Worm (Caenorhabditis elegans) whole organism, L3 larva: ENCODE results near the gene H19J13.2.

Experiments
- R02D3.7 ChIP-seq: fragments of 150-350 bp; optimal IDR thresholded peaks from 2 replicates; lab custom pipeline; 2014; ENCODE audit warnings: missing biosample characterization, missing genetic modification characterization
- ZK546.5 ChIP-seq: sonication (generic microtip); optimal IDR thresholded peaks from 2 replicates; lab custom pipeline; 2017; ENCODE audit warnings: missing biosample characterization, missing genetic modification characterization
- aly-2 ChIP-seq: fragments of 150-350 bp; optimal IDR thresholded peaks from 2 replicates; lab custom pipeline; 2014; ENCODE audit warnings: missing biosample characterization, missing genetic modification characterization
- ama-1 ChIP-seq: fragments of 150-350 bp; optimal IDR thresholded peaks from 2 replicates; lab custom pipeline; 2018
- ceh-16 ChIP-seq: sonication (generic microtip); optimal IDR thresholded peaks from 2 replicates; lab custom pipeline; 2017; ENCODE audit warnings: missing biosample characterization, missing genetic modification characterization
- ceh-28 ChIP-seq: fragments of 150-350 bp; optimal IDR thresholded peaks from 2 replicates; lab custom pipeline; 2014; ENCODE audit warnings: missing biosample characterization, missing genetic modification reagents, missing genetic modification characterization
- ceh-9 ChIP-seq: sonication (generic microtip); optimal IDR thresholded peaks from 2 replicates; lab custom pipeline; 2018; ENCODE audit warnings: missing biosample characterization, missing genetic modification characterization
- egl-27 ChIP-seq: sonication (generic microtip); optimal IDR thresholded peaks from 4 replicates; lab custom pipeline; 2017; ENCODE audit warnings: missing biosample characterization, missing genetic modification reagents, missing genetic modification characterization
- egl-5 ChIP-seq: fragments of 150-350 bp; optimal IDR thresholded peaks from 2 replicates; lab custom pipeline; 2017; ENCODE audit warnings: missing biosample characterization, missing genetic modification reagents, missing genetic modification characterization, inconsistent platforms
- elt-2 ChIP-seq: sonication (generic microtip); optimal IDR thresholded peaks from 2 replicates; lab custom pipeline; 2016; ENCODE audit warnings: missing genetic modification reagents, mild to moderate bottlenecking, missing genetic modification characterization, missing compliant biosample characterization
- eor-1 ChIP-seq, 2 experiments: fragments of 150-350 bp; optimal IDR thresholded peaks; 2 replicates each; lab custom pipeline; 2014 to 2018; ENCODE audit warnings: missing biosample characterization in 2 of 2, missing genetic modification characterization in 2 of 2
- fkh-2 ChIP-seq: fragments of 150-350 bp; optimal IDR thresholded peaks from 2 replicates; lab custom pipeline; 2014; ENCODE audit warnings: missing biosample characterization, missing genetic modification reagents, missing genetic modification characterization
- fos-1 ChIP-seq: fragments of 150-350 bp; optimal IDR thresholded peaks from 2 replicates; lab custom pipeline; 2014; ENCODE audit warnings: missing biosample characterization, missing genetic modification characterization
- lin-39 ChIP-seq: fragments of 150-350 bp; optimal IDR thresholded peaks from 2 replicates; lab custom pipeline; 2018; ENCODE audit warnings: missing biosample characterization, missing genetic modification reagents, missing genetic modification characterization
- mdl-1 ChIP-seq: fragments of 150-350 bp; optimal IDR thresholded peaks from 2 replicates; lab custom pipeline; 2014; ENCODE audit warnings: missing biosample characterization, missing genetic modification characterization
- nfya-1 ChIP-seq: sonication (generic microtip); optimal IDR thresholded peaks from 2 replicates; lab custom pipeline; 2017; ENCODE audit warnings: missing genetic modification characterization, mild to moderate bottlenecking, missing compliant biosample characterization, antibody characterized with exemption, moderate library complexity; ENCODE audit not compliant: insufficient read depth
- nhr-11 ChIP-seq: fragments of 150-350 bp; optimal IDR thresholded peaks from 2 replicates; lab custom pipeline; 2014; ENCODE audit warnings: missing biosample characterization, missing genetic modification characterization
- nhr-12 ChIP-seq: fragments of 150-350 bp; optimal IDR thresholded peaks from 2 replicates; lab custom pipeline; 2014; ENCODE audit warnings: missing biosample characterization, missing genetic modification characterization
- nhr-23 ChIP-seq: fragments of 150-350 bp; optimal IDR thresholded peaks from 2 replicates; lab custom pipeline; 2014; ENCODE audit warnings: missing biosample characterization, missing genetic modification reagents, missing genetic modification characterization
- nhr-43 ChIP-seq: sonication (generic microtip); optimal IDR thresholded peaks from 2 replicates; lab custom pipeline; 2016; ENCODE audit warnings: mild to moderate bottlenecking, missing genetic modification characterization, missing compliant biosample characterization; ENCODE audit not compliant: poor library complexity, severe bottlenecking
- nhr-67 ChIP-seq: fragments of 150-350 bp; optimal IDR thresholded peaks from 2 replicates; lab custom pipeline; 2014; ENCODE audit warnings: missing biosample characterization, missing genetic modification characterization
- pha-4 ChIP-seq: fragments of 150-350 bp; optimal IDR thresholded peaks from 2 replicates; lab custom pipeline; 2014; ENCODE audit warnings: missing biosample characterization, missing genetic modification reagents, missing genetic modification characterization
- snpc-4 ChIP-seq: fragments of 150-350 bp; optimal IDR thresholded peaks from 2 replicates; lab custom pipeline; 2014; ENCODE audit warnings: missing biosample characterization, missing genetic modification characterization
- tbx-2 ChIP-seq: sonication (generic microtip); optimal IDR thresholded peaks from 2 replicates; lab custom pipeline; 2016; ENCODE audit warnings: mild to moderate bottlenecking, missing genetic modification characterization, missing compliant biosample characterization
- unc-39 ChIP-seq: sonication (generic microtip); optimal IDR thresholded peaks from 4 replicates; lab custom pipeline; 2017; ENCODE audit warnings: missing biosample characterization, missing genetic modification characterization
- zag-1 ChIP-seq: fragments of 150-350 bp; optimal IDR thresholded peaks from 2 replicates; lab custom pipeline; 2014; ENCODE audit warnings: missing biosample characterization, missing genetic modification characterization
- ztf-11 ChIP-seq: fragments of 150-350 bp; optimal IDR thresholded peaks from 2 replicates; lab custom pipeline; 2014; ENCODE audit warnings: missing biosample characterization, missing genetic modification characterization
- ztf-4 ChIP-seq: fragments of 150-350 bp; optimal IDR thresholded peaks from 2 replicates; lab custom pipeline; 2014; ENCODE audit warnings: missing biosample characterization, missing genetic modification characterization

Gene H19J13.2

DNA sequence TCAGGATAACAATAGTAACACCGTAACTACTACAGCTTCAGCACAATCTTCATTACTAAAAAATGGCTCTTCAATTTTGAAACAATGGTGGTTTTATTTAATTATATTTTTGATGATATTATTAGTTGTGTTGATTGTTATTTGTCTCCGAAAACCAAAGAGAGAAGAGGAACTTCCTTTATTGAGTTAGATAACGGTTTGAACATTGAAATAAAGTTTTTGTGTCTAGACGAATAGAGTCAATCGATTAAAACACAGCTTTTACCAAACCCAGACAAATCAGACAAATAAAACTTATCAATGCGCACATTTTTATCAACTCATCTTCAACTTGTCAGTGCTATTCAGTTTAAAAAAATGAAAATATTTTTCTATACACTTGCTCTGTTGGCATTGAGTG is 44.1 kb downstream of the H19J13.2 start, which contains the start of gene cest-7:
TSS of gene cest-7 (plus strand) at position 301 of the 400 bp plus-strand sequence.
- TF ChIP-seq ZK546.5 (tag; lab: Kevin White, UChicago) (no peak), tbx-2 (tag; lab: Kevin White, UChicago) (no peak), eor-1 (tag; optimal IDR thresholded peaks at IDR 0.05; lab: Kevin White, UChicago) (no peak), aly-2 (tag; lab: Kevin White, UChicago) (no peak), pha-4 (tag; lab: Kevin White, UChicago) (no peak), zag-1 (tag; lab: Kevin White, UChicago) (no peak), ztf-11 (no peak), nfya-1 (tag; lab: Kevin White, UChicago) (no peak), nhr-11 (tag; lab: Kevin White, UChicago) (no peak), egl-27 (tag; lab: Kevin White, UChicago) (no peak), nhr-67 (no peak), nhr-43 (tag; lab: Kevin White, UChicago) (no peak), snpc-4 (tag; lab: Kevin White, UChicago) (no peak), mdl-1 (tag; lab: Kevin White, UChicago) (no peak), ceh-9 (no peak), ceh-28 (tag; lab: Kevin White, UChicago) (no peak), egl-5 (no peak), R02D3.7 (no peak)

DNA sequence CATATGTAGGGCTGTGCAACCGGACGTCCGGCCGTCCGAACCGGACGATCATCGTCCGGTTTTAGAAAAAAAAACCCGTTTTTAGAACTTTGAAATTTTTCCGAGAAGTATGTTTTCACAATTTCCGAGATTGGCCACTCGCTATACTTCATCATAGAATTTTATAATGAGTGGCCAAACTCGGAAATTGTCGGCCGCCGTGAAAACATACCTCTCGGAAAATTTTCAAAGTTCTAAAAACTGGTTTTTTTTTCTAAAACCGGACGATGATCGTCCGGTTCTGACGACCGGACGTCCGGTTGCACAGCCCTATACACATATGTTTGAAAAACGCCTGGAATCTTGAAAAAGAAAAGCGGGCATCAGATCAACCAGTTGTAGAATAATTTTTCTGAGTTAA is 46.6 kb downstream of the H19J13.2 start:
- TF ChIP-seq nhr-12 (no peak), pha-4 (tag; lab: Kevin White, UChicago) (no peak), egl-27 (tag; lab: Kevin White, UChicago) (no peak), fos-1 (tag; lab: Kevin White, UChicago) (no peak), ama-1 (lab: Kevin White, UChicago) (no peak), ceh-16 (tag; lab: Kevin White, UChicago) (no peak)
- TF ChIP-seq, all 47 proteins: peak for 0

DNA sequence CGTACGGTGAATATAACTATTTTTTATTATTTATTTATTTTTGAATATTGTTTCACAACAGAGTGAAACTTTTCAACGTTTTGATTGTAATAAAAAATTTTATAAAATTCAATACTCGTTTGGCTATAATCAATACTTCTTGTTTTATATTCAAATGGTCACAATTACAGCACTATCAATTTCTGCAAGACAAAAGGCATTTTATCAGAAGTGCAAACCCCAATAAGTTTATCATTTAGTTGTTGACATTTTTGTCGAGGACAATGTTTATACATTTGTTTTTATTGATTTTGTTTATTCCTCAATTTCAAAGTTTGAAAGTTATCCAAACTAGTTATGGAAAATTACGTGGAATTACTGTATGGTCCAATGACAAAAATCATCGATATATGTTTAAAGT is 47.8 kb downstream of the H19J13.2 start, which contains the start of gene cest-9.1:
TSS of gene cest-9.1 (plus strand) at position 213 of the 400 bp plus-strand sequence.
- peak; percentile 81 for TF ChIP-seq pha-4 (tag; lab: Kevin White, UChicago)
- TF ChIP-seq zag-1 (tag; lab: Kevin White, UChicago) = no peak
- no peak for TF ChIP-seq ztf-4 (tag; lab: Kevin White, UChicago)
- no peak for TF ChIP-seq lin-39
- TF ChIP-seq nhr-23 (tag; lab: Kevin White, UChicago) = no peak
- no peak for TF ChIP-seq tbx-2 (tag; lab: Kevin White, UChicago)
- TF ChIP-seq ceh-16 (tag; lab: Kevin White, UChicago) = no peak
- TF ChIP-seq fkh-2 = no peak
- peak; percentile 57 for TF ChIP-seq elt-2 (tag; lab: Kevin White, UChicago)
- TF ChIP-seq ceh-28 (tag; lab: Kevin White, UChicago) = no peak
- TF ChIP-seq unc-39 (tag; lab: Kevin White, UChicago) = no peak
